Fruit fly (Drosophila melanogaster) whole organism, embryonic: ENCODE data around the gene CG9263.

Experiments
- B-H2 ChIP-seq: fragments of 200-800 bp; sonication (Bioruptor generic); optimal IDR thresholded peaks from 2 replicates; lab custom pipeline; 2018; ENCODE audit warnings: missing biosample characterization, mild to moderate bottlenecking, missing genetic modification characterization
- Bdp1 ChIP-seq: fragments of 200-800 bp; sonication (Bioruptor generic); optimal IDR thresholded peaks from 3 replicates; lab custom pipeline; 2016; ENCODE audit warnings: missing biosample characterization, missing genetic modification characterization
- BtbVII ChIP-seq: fragments of 200-800 bp; sonication (Bioruptor generic); optimal IDR thresholded peaks from 3 replicates; lab custom pipeline; 2017; ENCODE audit warnings: missing biosample characterization, mild to moderate bottlenecking, missing genetic modification characterization
- CG11456 ChIP-seq: fragments of 200-800 bp; sonication (Bioruptor generic); IDR thresholded peaks from 3 replicates; pipeline ENCODE4 v1.3.6; 2022; ENCODE audit warnings: missing biosample characterization, missing genetic modification characterization
- CG17186 ChIP-seq: fragments of 200-800 bp; sonication (Bioruptor generic); optimal IDR thresholded peaks from 3 replicates; lab custom pipeline; 2017; ENCODE audit warnings: missing biosample characterization, missing genetic modification reagents, missing genetic modification characterization
- CG18262 ChIP-seq: fragments of 200-800 bp; optimal IDR thresholded peaks from 3 replicates; lab custom pipeline; 2019; ENCODE audit warnings: missing biosample characterization, mild to moderate bottlenecking, missing genetic modification characterization, moderate library complexity
- CG1832 ChIP-seq: fragments of 200-800 bp; sonication (Bioruptor generic); optimal IDR thresholded peaks from 2 replicates; lab custom pipeline; 2017; ENCODE audit warnings: missing biosample characterization, mild to moderate bottlenecking, missing genetic modification characterization, inconsistent platforms
- CG2202 ChIP-seq: fragments of 200-800 bp; sonication (Bioruptor generic); optimal IDR thresholded peaks from 2 replicates; lab custom pipeline; 2018; ENCODE audit warnings: missing biosample characterization, mild to moderate bottlenecking, missing genetic modification characterization
- CG34376 ChIP-seq: fragments of 200-800 bp; sonication (Bioruptor generic); optimal IDR thresholded peaks from 2 replicates; lab custom pipeline; 2018; ENCODE audit warnings: missing biosample characterization, mild to moderate bottlenecking, missing genetic modification characterization
- CG4282 ChIP-seq: fragments of 200-800 bp; sonication (Bioruptor generic); optimal IDR thresholded peaks from 2 replicates; lab custom pipeline; 2016; ENCODE audit warnings: missing biosample characterization, missing genetic modification characterization
- CG5180 ChIP-seq: fragments of 200-800 bp; sonication (Bioruptor generic); optimal IDR thresholded peaks from 3 replicates; lab custom pipeline; 2017; ENCODE audit warnings: missing biosample characterization, missing genetic modification characterization, mild to moderate bottlenecking, moderate library complexity, missing genetic modification reagents
- CG5953 ChIP-seq: fragments of 200-800 bp; sonication (Bioruptor generic); IDR thresholded peaks from 2 replicates; pipeline ENCODE4 v1.3.6; 2022; ENCODE audit warnings: missing biosample characterization, missing genetic modification characterization
- CG6689 ChIP-seq: fragments of 200-800 bp; sonication (Bioruptor generic); IDR thresholded peaks from 2 replicates; pipeline ENCODE4 v1.3.6; 2022; ENCODE audit warnings: missing biosample characterization, missing genetic modification characterization
- CG7963 ChIP-seq: fragments of 200-800 bp; sonication (Bioruptor generic); IDR thresholded peaks from 3 replicates; pipeline ENCODE4 v1.3.6; 2022; ENCODE audit warnings: missing biosample characterization, missing genetic modification characterization; ENCODE audit not compliant: partially characterized antibody
- CG8281 ChIP-seq: fragments of 200-800 bp; sonication (Bioruptor generic); optimal IDR thresholded peaks from 2 replicates; lab custom pipeline; 2018; ENCODE audit warnings: missing biosample characterization, mild to moderate bottlenecking, missing genetic modification characterization, moderate library complexity
- CG9797 ChIP-seq: fragments of 200-800 bp; sonication (Bioruptor generic); optimal IDR thresholded peaks from 3 replicates; lab custom pipeline; 2018; ENCODE audit warnings: missing biosample characterization, mild to moderate bottlenecking, missing genetic modification characterization
- Ets65A ChIP-seq: fragments of 200-800 bp; sonication (Bioruptor generic); peaks from one replicate; lab custom pipeline; 2016; ENCODE audit warnings: missing biosample characterization, missing genetic modification characterization
- Fer2 ChIP-seq: fragments of 200-800 bp; sonication (Bioruptor generic); optimal IDR thresholded peaks from 2 replicates; lab custom pipeline; 2018; ENCODE audit warnings: missing biosample characterization, mild to moderate bottlenecking, missing genetic modification characterization, moderate library complexity
- H2.0 ChIP-seq: fragments of 200-800 bp; sonication (Bioruptor generic); IDR thresholded peaks from 2 replicates; pipeline ENCODE4 v1.3.6; 2022; ENCODE audit warnings: missing biosample characterization, missing genetic modification characterization
- HLHmδ ChIP-seq: fragments of 200-800 bp; sonication (Bioruptor generic); optimal IDR thresholded peaks from 2 replicates; lab custom pipeline; 2018; ENCODE audit warnings: missing biosample characterization, mild to moderate bottlenecking, missing genetic modification characterization, moderate library complexity
- Lim3 ChIP-seq: fragments of 200-800 bp; sonication (Bioruptor generic); IDR thresholded peaks from 2 replicates; pipeline ENCODE4 v1.3.6; 2022; ENCODE audit warnings: missing biosample characterization, missing genetic modification characterization
- MESR4 ChIP-seq: fragments of 200-800 bp; sonication (Bioruptor generic); optimal IDR thresholded peaks from 2 replicates; lab custom pipeline; 2018; ENCODE audit warnings: missing biosample characterization, mild to moderate bottlenecking, missing genetic modification characterization, moderate library complexity
- Med ChIP-seq: fragments of 200-800 bp; sonication (Bioruptor generic); peaks from one replicate; lab custom pipeline; 2016; ENCODE audit warnings: missing biosample characterization, missing genetic modification characterization, mild to moderate bottlenecking, inconsistent platforms, moderate library complexity
- Opbp ChIP-seq: fragments of 200-800 bp; sonication (Bioruptor generic); IDR thresholded peaks from 3 replicates; pipeline ENCODE4 v1.3.6; 2022; ENCODE audit warnings: missing biosample characterization, missing genetic modification characterization; ENCODE audit not compliant: partially characterized antibody
- Pdp1 ChIP-seq, 2 experiments: fragments of 200-800 bp; sonication (Bioruptor generic); optimal IDR thresholded peaks; 3 replicates each; lab custom pipeline; 2016; ENCODE audit warnings: missing biosample characterization in 2 of 2, missing genetic modification characterization in 2 of 2, mild to moderate bottlenecking in 1 of 2, moderate library complexity in 1 of 2
- Poxn ChIP-seq: fragments of 200-800 bp; sonication (Bioruptor generic); IDR thresholded peaks from 2 replicates; pipeline ENCODE4 v1.3.6; 2022; ENCODE audit warnings: missing biosample characterization, missing genetic modification characterization
- Scr ChIP-seq: fragments of 200-800 bp; sonication (Bioruptor generic); IDR thresholded peaks from 2 replicates; pipeline ENCODE4 v1.3.6; 2022; ENCODE audit warnings: missing biosample characterization, missing genetic modification characterization; ENCODE audit not compliant: partially characterized antibody
- Tbp ChIP-seq: fragments of >200 bp; optimal IDR thresholded peaks from 2 replicates; lab custom pipeline; 2018; ENCODE audit warnings: missing biosample characterization, missing genetic modification characterization
- ac ChIP-seq: fragments of 200-800 bp; sonication (Bioruptor generic); optimal IDR thresholded peaks from 3 replicates; lab custom pipeline; 2017; ENCODE audit warnings: missing biosample characterization, mild to moderate bottlenecking, missing genetic modification characterization
- amos ChIP-seq: fragments of 200-800 bp; sonication (Bioruptor generic); IDR thresholded peaks from 2 replicates; pipeline ENCODE4 v1.3.6; 2022; ENCODE audit warnings: missing biosample characterization, missing genetic modification characterization; ENCODE audit not compliant: partially characterized antibody
- br ChIP-seq: fragments of >200 bp; optimal IDR thresholded peaks from 2 replicates; lab custom pipeline; 2017
- bsh ChIP-seq, 2 experiments: fragments of 200-800 bp; sonication (Bioruptor generic); optimal IDR thresholded peaks; 2 replicates each; lab custom pipeline; 2017 to 2018; ENCODE audit warnings: mild to moderate bottlenecking in 2 of 2, missing biosample characterization in 2 of 2, missing genetic modification characterization in 2 of 2, moderate library complexity in 1 of 2
- cato ChIP-seq: fragments of 200-800 bp; sonication (Bioruptor generic); optimal IDR thresholded peaks from 2 replicates; lab custom pipeline; 2016; ENCODE audit warnings: missing biosample characterization, missing genetic modification characterization, borderline replicate concordance
- chn ChIP-seq: fragments of 200-800 bp; sonication (Bioruptor generic); optimal IDR thresholded peaks from 2 replicates; lab custom pipeline; 2016; ENCODE audit warnings: missing biosample characterization, missing genetic modification characterization
- ci ChIP-seq: fragments of 200-800 bp; sonication (Bioruptor generic); IDR thresholded peaks from 3 replicates; pipeline ENCODE4 v1.3.6; 2022; ENCODE audit warnings: missing biosample characterization, missing genetic modification characterization
- dpn ChIP-seq, 2 experiments: fragments of 200-800 bp; sonication (Bioruptor generic); optimal IDR thresholded peaks; 3 replicates each; lab custom pipeline; 2016; ENCODE audit warnings: missing biosample characterization in 2 of 2, missing genetic modification characterization in 2 of 2
- dysf ChIP-seq: fragments of 200-800 bp; sonication (Bioruptor generic); IDR thresholded peaks from 3 replicates; pipeline ENCODE4 v1.3.6; 2022; ENCODE audit warnings: missing biosample characterization, missing genetic modification characterization
- emc ChIP-seq: fragments of 200-800 bp; sonication (Bioruptor generic); optimal IDR thresholded peaks from 2 replicates; lab custom pipeline; 2016; ENCODE audit warnings: missing biosample characterization, missing genetic modification characterization
- ewg ChIP-seq: fragments of 200-800 bp; sonication (Bioruptor generic); optimal IDR thresholded peaks from 3 replicates; lab custom pipeline; 2017; ENCODE audit warnings: mild to moderate bottlenecking, missing biosample characterization, missing genetic modification reagents, missing genetic modification characterization
- gcm2 ChIP-seq: fragments of 200-800 bp; sonication (Bioruptor generic); optimal IDR thresholded peaks from 2 replicates; lab custom pipeline; 2016; ENCODE audit warnings: missing biosample characterization, missing genetic modification characterization
- gro ChIP-seq: fragments of 200-800 bp; sonication (Bioruptor generic); optimal IDR thresholded peaks from 2 replicates; lab custom pipeline; 2016; ENCODE audit warnings: missing biosample characterization, missing genetic modification characterization
- gsb ChIP-seq: fragments of 200-800 bp; sonication (Bioruptor generic); IDR thresholded peaks from 2 replicates; pipeline ENCODE4 v1.3.6; 2022; ENCODE audit warnings: missing biosample characterization, missing genetic modification characterization
- gsb-n ChIP-seq: fragments of 200-800 bp; sonication (Bioruptor generic); optimal IDR thresholded peaks from 3 replicates; lab custom pipeline; 2018; ENCODE audit warnings: missing biosample characterization, mild to moderate bottlenecking, missing genetic modification characterization
- kay ChIP-seq: fragments of 200-800 bp; sonication (Bioruptor generic); optimal IDR thresholded peaks from 2 replicates; lab custom pipeline; 2016; ENCODE audit warnings: missing biosample characterization, missing genetic modification characterization
- mirr ChIP-seq: fragments of 200-800 bp; sonication (Bioruptor generic); optimal IDR thresholded peaks from 3 replicates; lab custom pipeline; 2018; ENCODE audit warnings: missing biosample characterization, mild to moderate bottlenecking, missing genetic modification characterization
- rib ChIP-seq: fragments of 200-800 bp; sonication (Bioruptor generic); IDR thresholded peaks from 2 replicates; pipeline ENCODE4 v1.3.6; 2022; ENCODE audit warnings: missing biosample characterization, missing genetic modification characterization
- sens-2 ChIP-seq: fragments of 200-800 bp; sonication (Bioruptor generic); IDR thresholded peaks from 2 replicates; pipeline ENCODE4 v1.3.6; 2022; ENCODE audit warnings: missing biosample characterization, missing genetic modification characterization
- shn ChIP-seq: fragments of 200-800 bp; sonication (Bioruptor generic); optimal IDR thresholded peaks from 3 replicates; lab custom pipeline; 2016; ENCODE audit warnings: missing biosample characterization, missing genetic modification characterization
- tio ChIP-seq: fragments of 200-800 bp; sonication (Bioruptor generic); optimal IDR thresholded peaks from 2 replicates; lab custom pipeline; 2017; ENCODE audit warnings: missing biosample characterization, missing genetic modification characterization, inconsistent platforms
- unpg ChIP-seq: fragments of 200-800 bp; sonication (Bioruptor generic); optimal IDR thresholded peaks from 3 replicates; lab custom pipeline; 2018; ENCODE audit warnings: missing biosample characterization, mild to moderate bottlenecking, missing genetic modification characterization, moderate library complexity

The CG9263 gene

dm6 chr2L:13509533-13510240, 32.7 kb downstream of the CG9263 start:
- TF ChIP-seq cato (GFP tag; lab: Kevin White, UChicago) (no peak), Med (GFP tag; lab: Kevin White, UChicago) (peak; percentile 60), gcm2 (no peak), CG2202 (tag; lab: Kevin White, UChicago) (no peak), Bdp1 (GFP tag; lab: Kevin White, UChicago) (no peak), CG6689 (GFP tag; lab: Robert Waterston, UW) (no peak), H2.0 (GFP tag; lab: Robert Waterston, UW) (no peak), gsb-n (tag; lab: Kevin White, UChicago) (no peak), HLHmδ (no peak), CG8281 (tag; lab: Kevin White, UChicago) (no peak), CG34376 (no peak), Opbp (GFP tag; lab: Robert Waterston, UW) (no peak), rib (GFP tag; lab: Robert Waterston, UW) (no peak), dpn (GFP tag; optimal IDR thresholded peaks at IDR 0.05; lab: Kevin White, UChicago) (no peak), Poxn (no peak), CG17186 (GFP tag; lab: Kevin White, UChicago) (no peak), kay (GFP tag; lab: Kevin White, UChicago) (no peak), sens-2 (GFP tag; lab: Robert Waterston, UW) (no peak), dysf (GFP tag; lab: Robert Waterston, UW) (0 out of 3 replicates have a peak, but pooled peaks have one; percentile 15), B-H2 (GFP tag; lab: Kevin White, UChicago) (no peak), MESR4 (GFP tag; lab: Kevin White, UChicago) (no peak), ewg (GFP tag; lab: Kevin White, UChicago) (no peak), CG11456 (GFP tag; lab: Robert Waterston, UW) (no peak), CG4282 (GFP tag; lab: Kevin White, UChicago) (no peak), Pdp1 (GFP tag; optimal IDR thresholded peaks at IDR 0.05; lab: Kevin White, UChicago) (peak in 1 of 2 experiments; percentile 15), tio (GFP tag; lab: Kevin White, UChicago) (no peak), gro (GFP tag; lab: Kevin White, UChicago) (no peak), CG5180 (GFP tag; lab: Kevin White, UChicago) (no peak), Fer2 (tag; lab: Kevin White, UChicago) (no peak), mirr (GFP tag; lab: Kevin White, UChicago) (no peak), BtbVII (GFP tag; lab: Kevin White, UChicago) (no peak), unpg (GFP tag; lab: Kevin White, UChicago) (no peak), Lim3 (GFP tag; lab: Robert Waterston, UW) (no peak), CG18262 (tag; lab: Kevin White, UChicago) (no peak), amos (GFP tag; lab: Robert Waterston, UW) (no peak), ac (GFP tag; lab: Kevin White, UChicago) (no peak), CG7963 (no peak), Scr (no peak), emc (GFP tag; lab: Kevin White, UChicago) (no peak), gsb (GFP tag; lab: Robert Waterston, UW) (no peak), Ets65A (GFP tag; lab: Kevin White, UChicago) (peak; percentile 66), CG1832 (GFP tag; lab: Kevin White, UChicago) (peak; percentile 11), br (lab: Kevin White, UChicago) (no peak), ci (GFP tag; lab: Robert Waterston, UW) (no peak), shn (GFP tag; lab: Kevin White, UChicago) (no peak), CG9797 (GFP tag; lab: Kevin White, UChicago) (no peak), Tbp (GFP tag; lab: Kevin White, UChicago) (no peak), chn (GFP tag; lab: Kevin White, UChicago) (no peak), CG5953 (no peak), bsh (GFP tag; optimal IDR thresholded peaks at IDR 0.05; lab: Kevin White, UChicago) (no peak)
